Fruit fly (Drosophila melanogaster) whole organism, embryonic: ENCODE data around the gene CG17450.

Experiments
- CG10431 ChIP-seq: fragments of 200-800 bp; sonication (Bioruptor generic); optimal IDR thresholded peaks from 3 replicates; lab custom pipeline; 2018; ENCODE audit warnings: missing biosample characterization, mild to moderate bottlenecking, missing genetic modification characterization
- CG10959 ChIP-seq: fragments of 200-800 bp; sonication (Bioruptor generic); IDR thresholded peaks from 2 replicates; pipeline ENCODE4 v1.3.6; 2022; ENCODE audit warnings: missing biosample characterization, missing genetic modification characterization
- CG11723 ChIP-seq: fragments of 200-800 bp; sonication (Bioruptor generic); optimal IDR thresholded peaks from 2 replicates; lab custom pipeline; 2017; ENCODE audit warnings: missing biosample characterization, mild to moderate bottlenecking, missing genetic modification characterization
- CG15011 ChIP-seq: fragments of 200-800 bp; sonication (Bioruptor generic); optimal IDR thresholded peaks from 3 replicates; lab custom pipeline; 2018; ENCODE audit warnings: missing biosample characterization, mild to moderate bottlenecking, missing genetic modification characterization
- CG15269 ChIP-seq: fragments of 200-800 bp; sonication (Bioruptor generic); optimal IDR thresholded peaks from 2 replicates; lab custom pipeline; 2018; ENCODE audit warnings: missing biosample characterization, mild to moderate bottlenecking, missing genetic modification characterization, moderate library complexity
- CG1602 ChIP-seq: fragments of 200-800 bp; sonication (Bioruptor generic); optimal IDR thresholded peaks from 3 replicates; lab custom pipeline; 2016; ENCODE audit warnings: missing biosample characterization, missing genetic modification characterization
- CG17912 ChIP-seq: fragments of 200-800 bp; sonication (Bioruptor generic); optimal IDR thresholded peaks from 2 replicates; lab custom pipeline; 2018; ENCODE audit warnings: missing biosample characterization, mild to moderate bottlenecking, missing genetic modification characterization
- CG2199 ChIP-seq: fragments of 200-800 bp; sonication (Bioruptor generic); IDR thresholded peaks from 3 replicates; pipeline ENCODE4 v1.3.6; 2022; ENCODE audit warnings: missing biosample characterization, missing genetic modification characterization
- CG4707 ChIP-seq: fragments of 200-800 bp; sonication (Bioruptor generic); optimal IDR thresholded peaks from 2 replicates; lab custom pipeline; 2018; ENCODE audit warnings: missing biosample characterization, mild to moderate bottlenecking, missing genetic modification characterization, moderate library complexity
- CG6813 ChIP-seq: fragments of 200-800 bp; sonication (Bioruptor generic); optimal IDR thresholded peaks from 2 replicates; lab custom pipeline; 2017; ENCODE audit warnings: missing biosample characterization, missing genetic modification characterization, mild to moderate bottlenecking, moderate library complexity, missing genetic modification reagents
- CG8359 ChIP-seq: fragments of 200-800 bp; sonication (Bioruptor generic); optimal IDR thresholded peaks from 2 replicates; lab custom pipeline; 2017; ENCODE audit warnings: missing biosample characterization, mild to moderate bottlenecking, missing genetic modification characterization, borderline replicate concordance
- CG8765 ChIP-seq: fragments of 200-800 bp; sonication (Bioruptor generic); IDR thresholded peaks from 2 replicates; pipeline ENCODE4 v1.3.6; 2022; ENCODE audit warnings: missing biosample characterization, missing genetic modification characterization
- CoRest ChIP-seq: fragments of 200-800 bp; sonication (Bioruptor generic); optimal IDR thresholded peaks from 3 replicates; lab custom pipeline; 2018; ENCODE audit warnings: missing biosample characterization, mild to moderate bottlenecking, missing genetic modification characterization, moderate library complexity
- D19B ChIP-seq: fragments of 200-800 bp; sonication (Bioruptor generic); optimal IDR thresholded peaks from 2 replicates; lab custom pipeline; 2017; ENCODE audit warnings: missing biosample characterization, mild to moderate bottlenecking, missing genetic modification characterization
- Dbx ChIP-seq: fragments of 200-800 bp; sonication (Bioruptor generic); IDR thresholded peaks from 3 replicates; pipeline ENCODE4 v1.3.6; 2022; ENCODE audit warnings: missing biosample characterization, missing genetic modification characterization
- Dfd ChIP-seq, 2 experiments: fragments of >200 bp; optimal IDR thresholded peaks; 2 replicates each; lab custom pipeline; 2017; ENCODE audit warnings: missing biosample characterization in 2 of 2, missing genetic modification characterization in 2 of 2
- Dip3 ChIP-seq: fragments of 200-800 bp; sonication (Bioruptor generic); optimal IDR thresholded peaks from 3 replicates; lab custom pipeline; 2016; ENCODE audit warnings: missing biosample characterization, missing genetic modification characterization
- HHEX ChIP-seq: fragments of 200-800 bp; sonication (Bioruptor generic); optimal IDR thresholded peaks from 3 replicates; lab custom pipeline; 2017; ENCODE audit warnings: missing biosample characterization, mild to moderate bottlenecking, missing genetic modification characterization, missing genetic modification reagents
- HLH3B ChIP-seq: fragments of 200-800 bp; sonication (Bioruptor generic); IDR thresholded peaks from 2 replicates; pipeline ENCODE4 v1.3.6; 2022; ENCODE audit warnings: missing biosample characterization, missing genetic modification characterization
- Hand ChIP-seq: fragments of 200-800 bp; sonication (Bioruptor generic); optimal IDR thresholded peaks from 2 replicates; lab custom pipeline; 2017; ENCODE audit warnings: mild to moderate bottlenecking, missing biosample characterization, missing genetic modification reagents, missing genetic modification characterization
- Hmr ChIP-seq: fragments of 200-800 bp; sonication (Bioruptor generic); optimal IDR thresholded peaks from 3 replicates; lab custom pipeline; 2017; ENCODE audit warnings: mild to moderate bottlenecking, missing biosample characterization, missing genetic modification reagents, missing genetic modification characterization
- Hsf ChIP-seq: fragments of 200-800 bp; sonication (Bioruptor generic); optimal IDR thresholded peaks from 3 replicates; lab custom pipeline; 2016; ENCODE audit warnings: missing biosample characterization, missing genetic modification characterization
- Kr ChIP-seq: fragments of 200-800 bp; sonication (Bioruptor generic); optimal IDR thresholded peaks from 2 replicates; lab custom pipeline; 2017; ENCODE audit warnings: missing biosample characterization, mild to moderate bottlenecking, missing genetic modification characterization
- Mad ChIP-seq: fragments of 200-800 bp; sonication (Bioruptor generic); optimal IDR thresholded peaks from 2 replicates; lab custom pipeline; 2016; ENCODE audit warnings: missing biosample characterization, missing genetic modification characterization
- NfI ChIP-seq: fragments of 200-800 bp; sonication (Bioruptor generic); optimal IDR thresholded peaks from 3 replicates; lab custom pipeline; 2018; ENCODE audit warnings: missing biosample characterization, mild to moderate bottlenecking, missing genetic modification characterization, moderate library complexity
- Ravus ChIP-seq: fragments of 200-800 bp; sonication (Bioruptor generic); IDR thresholded peaks from 2 replicates; pipeline ENCODE4 v1.3.6; 2022; ENCODE audit warnings: missing biosample characterization, missing genetic modification characterization
- Scr ChIP-seq: fragments of 200-800 bp; sonication (Bioruptor generic); IDR thresholded peaks from 2 replicates; pipeline ENCODE4 v1.3.6; 2022; ENCODE audit warnings: missing biosample characterization, missing genetic modification characterization; ENCODE audit not compliant: partially characterized antibody
- Stat92E ChIP-seq, 3 experiments: fragments of >200 bp in 2 of 3; fragments of 200-800 bp in 1 of 3; sonication (Bioruptor generic) in 1 of 3; optimal IDR thresholded peaks; 2 replicates each; lab custom pipeline; 2017 to 2019; ENCODE audit warnings: missing biosample characterization in 3 of 3, missing genetic modification characterization in 3 of 3, mild to moderate bottlenecking in 1 of 3, moderate library complexity in 1 of 3
- Taf1 ChIP-seq: fragments of 200-800 bp; sonication (Bioruptor generic); IDR thresholded peaks from 2 replicates; pipeline ENCODE4 v1.3.6; 2022; ENCODE audit warnings: missing biosample characterization, missing genetic modification characterization
- YL-1 ChIP-seq: fragments of 200-800 bp; sonication (Bioruptor generic); optimal IDR thresholded peaks from 3 replicates; lab custom pipeline; 2017; ENCODE audit warnings: missing biosample characterization, mild to moderate bottlenecking, missing genetic modification characterization
- ato ChIP-seq: fragments of 200-800 bp; sonication (Bioruptor generic); IDR thresholded peaks from 2 replicates; pipeline ENCODE4 v1.3.6; 2022; ENCODE audit warnings: missing biosample characterization, missing genetic modification characterization; ENCODE audit not compliant: partially characterized antibody
- bab2 ChIP-seq: fragments of 200-800 bp; sonication (Bioruptor generic); optimal IDR thresholded peaks from 2 replicates; lab custom pipeline; 2016; ENCODE audit warnings: missing biosample characterization, missing genetic modification characterization
- br ChIP-seq: fragments of >200 bp; optimal IDR thresholded peaks from 2 replicates; lab custom pipeline; 2017
- chinmo ChIP-seq: fragments of 200-800 bp; sonication (Bioruptor generic); IDR thresholded peaks from 4 replicates; pipeline ENCODE4 v1.3.6; 2022; ENCODE audit warnings: missing biosample characterization, missing genetic modification characterization; ENCODE audit not compliant: partially characterized antibody
- danr ChIP-seq: fragments of 200-800 bp; sonication (Bioruptor generic); IDR thresholded peaks from 2 replicates; pipeline ENCODE4 v1.3.6; 2022; ENCODE audit warnings: missing biosample characterization, missing genetic modification characterization
- ewg ChIP-seq: fragments of 200-800 bp; sonication (Bioruptor generic); optimal IDR thresholded peaks from 3 replicates; lab custom pipeline; 2017; ENCODE audit warnings: mild to moderate bottlenecking, missing biosample characterization, missing genetic modification reagents, missing genetic modification characterization
- fu2 ChIP-seq: fragments of 200-800 bp; sonication (Bioruptor generic); optimal IDR thresholded peaks from 2 replicates; lab custom pipeline; 2016; ENCODE audit warnings: missing biosample characterization, missing genetic modification characterization
- gcm ChIP-seq: fragments of 200-800 bp; sonication (Bioruptor generic); optimal IDR thresholded peaks from 2 replicates; lab custom pipeline; 2019; ENCODE audit warnings: missing biosample characterization, mild to moderate bottlenecking, missing genetic modification characterization, moderate library complexity
- grn ChIP-seq: fragments of 200-800 bp; sonication (Bioruptor generic); optimal IDR thresholded peaks from 3 replicates; lab custom pipeline; 2017; ENCODE audit warnings: missing biosample characterization, missing genetic modification characterization
- jigr1 ChIP-seq: fragments of 200-800 bp; sonication (Bioruptor generic); IDR thresholded peaks from 3 replicates; pipeline ENCODE4 v1.3.6; 2022; ENCODE audit warnings: missing biosample characterization, missing genetic modification characterization
- klu ChIP-seq: fragments of 200-800 bp; sonication (Bioruptor generic); IDR thresholded peaks from 2 replicates; pipeline ENCODE4 v1.3.6; 2022; ENCODE audit warnings: missing biosample characterization, missing genetic modification characterization
- odd ChIP-seq: fragments of 200-800 bp; sonication (Bioruptor generic); optimal IDR thresholded peaks from 2 replicates; lab custom pipeline; 2017; ENCODE audit warnings: missing biosample characterization, mild to moderate bottlenecking, missing genetic modification characterization
- onecut ChIP-seq: fragments of 200-800 bp; sonication (Bioruptor generic); IDR thresholded peaks from 2 replicates; pipeline ENCODE4 v1.3.6; 2022; ENCODE audit warnings: missing biosample characterization, missing genetic modification characterization
- so ChIP-seq: fragments of 200-800 bp; sonication (Bioruptor generic); IDR thresholded peaks from 3 replicates; pipeline ENCODE4 v1.3.6; 2022; ENCODE audit warnings: missing biosample characterization, missing genetic modification characterization
- sob ChIP-seq: fragments of 200-800 bp; sonication (Bioruptor generic); IDR thresholded peaks from 2 replicates; pipeline ENCODE4 v1.3.6; 2022; ENCODE audit warnings: missing biosample characterization, missing genetic modification characterization
- sr ChIP-seq: fragments of 200-800 bp; sonication (Bioruptor generic); IDR thresholded peaks from 3 replicates; pipeline ENCODE4 v1.3.6; 2022; ENCODE audit warnings: missing biosample characterization, missing genetic modification characterization
- ssp ChIP-seq: fragments of 200-800 bp; sonication (Bioruptor generic); IDR thresholded peaks from 2 replicates; pipeline ENCODE4 v1.3.6; 2022; ENCODE audit warnings: missing biosample characterization, missing genetic modification characterization
- tin ChIP-seq: fragments of 200-800 bp; sonication (Bioruptor generic); optimal IDR thresholded peaks from 3 replicates; lab custom pipeline; 2016; ENCODE audit warnings: missing biosample characterization, missing genetic modification characterization
- tio ChIP-seq: fragments of 200-800 bp; sonication (Bioruptor generic); optimal IDR thresholded peaks from 2 replicates; lab custom pipeline; 2017; ENCODE audit warnings: missing biosample characterization, missing genetic modification characterization, inconsistent platforms
- unc-4 ChIP-seq: fragments of 200-800 bp; sonication (Bioruptor generic); IDR thresholded peaks from 2 replicates; pipeline ENCODE4 v1.3.6; 2022; ENCODE audit warnings: missing biosample characterization, missing genetic modification characterization; ENCODE audit not compliant: partially characterized antibody
- wek ChIP-seq: fragments of 200-800 bp; sonication (Bioruptor generic); optimal IDR thresholded peaks from 3 replicates; lab custom pipeline; 2018; ENCODE audit warnings: missing biosample characterization, mild to moderate bottlenecking, missing genetic modification characterization, moderate library complexity

The CG17450 gene

dm6 chrX:21631452-21631851 lies 22.7 kb upstream of the CG17450 start (continued):
- TF ChIP-seq YL-1 (no peak), CG17912 (GFP tag; lab: Kevin White, UChicago) (no peak), CG15269 (tag; lab: Kevin White, UChicago) (peak; percentile 75), CG8359 (GFP tag; lab: Kevin White, UChicago) (peak; percentile 46), ssp (GFP tag; lab: Robert Waterston, UW) (no peak; the same call in 1 of the 2 replicates), Scr (GFP tag; lab: Robert Waterston, UW) (no peak), ewg (GFP tag; lab: Kevin White, UChicago) (peak; percentile 65), Hsf (GFP tag; lab: Kevin White, UChicago) (peak; percentile 77), NfI (peak; percentile 67), br (lab: Kevin White, UChicago) (no peak), Hmr (GFP tag; lab: Kevin White, UChicago) (peak; percentile 52), so (GFP tag; lab: Robert Waterston, UW) (no peak), Taf1 (GFP tag; lab: Robert Waterston, UW) (no peak), Mad (GFP tag; lab: Kevin White, UChicago) (peak; percentile 31), jigr1 (GFP tag; lab: Robert Waterston, UW) (no peak), CG1602 (peak; percentile 54), Kr (GFP tag; lab: Kevin White, UChicago) (no peak), bab2 (peak; percentile 65), wek (GFP tag; lab: Kevin White, UChicago) (no peak), Hand (GFP tag; lab: Kevin White, UChicago) (no peak), HHEX (GFP tag; lab: Kevin White, UChicago) (peak; percentile 55), sr (no peak), CG11723 (GFP tag; lab: Kevin White, UChicago) (no peak), CG15011 (peak; percentile 47), odd (GFP tag; lab: Kevin White, UChicago) (peak; percentile 59), grn (no peak), Dbx (GFP tag; lab: Robert Waterston, UW) (no peak), D19B (GFP tag; lab: Kevin White, UChicago) (no peak), fu2 (no peak), HLH3B (GFP tag; lab: Robert Waterston, UW) (peak; percentile 68), danr (GFP tag; lab: Robert Waterston, UW) (no peak), CG2199 (GFP tag; lab: Robert Waterston, UW) (0 out of 3 replicates have a peak, but pooled peaks have one; percentile 58), Dfd (GFP tag; optimal IDR thresholded peaks at IDR 0.05; lab: Kevin White, UChicago) (no peak), unc-4 (GFP tag; lab: Robert Waterston, UW) (no peak), CoRest (tag; lab: Kevin White, UChicago) (peak; percentile 79), CG8765 (GFP tag; lab: Robert Waterston, UW) (no peak; the same call in 1 of the 2 replicates), CG6813 (GFP tag; lab: Kevin White, UChicago) (peak; percentile 67), Stat92E (GFP tag; optimal IDR thresholded peaks at IDR 0.05; lab: Kevin White, UChicago) (peak in 1 of 3 experiments; percentile 63), Ravus (GFP tag; lab: Robert Waterston, UW) (no peak), gcm (peak; percentile 77), onecut (GFP tag; lab: Robert Waterston, UW) (peak; percentile 76), tio (peak; percentile 71), tin (peak; percentile 71), sob (GFP tag; lab: Robert Waterston, UW) (no peak), CG4707 (peak; percentile 50), ato (GFP tag; lab: Robert Waterston, UW) (no peak), CG10959 (GFP tag; lab: Robert Waterston, UW) (no peak), Dip3 (GFP tag; lab: Kevin White, UChicago) (peak; percentile 51), CG10431 (GFP tag; lab: Kevin White, UChicago) (no peak), chinmo (GFP tag; lab: Robert Waterston, UW) (no peak), klu (GFP tag; lab: Robert Waterston, UW) (no peak)
